Fruit fly (Drosophila melanogaster): ENCODE data around the gene CG12535.

CG12535 gene

DNA sequence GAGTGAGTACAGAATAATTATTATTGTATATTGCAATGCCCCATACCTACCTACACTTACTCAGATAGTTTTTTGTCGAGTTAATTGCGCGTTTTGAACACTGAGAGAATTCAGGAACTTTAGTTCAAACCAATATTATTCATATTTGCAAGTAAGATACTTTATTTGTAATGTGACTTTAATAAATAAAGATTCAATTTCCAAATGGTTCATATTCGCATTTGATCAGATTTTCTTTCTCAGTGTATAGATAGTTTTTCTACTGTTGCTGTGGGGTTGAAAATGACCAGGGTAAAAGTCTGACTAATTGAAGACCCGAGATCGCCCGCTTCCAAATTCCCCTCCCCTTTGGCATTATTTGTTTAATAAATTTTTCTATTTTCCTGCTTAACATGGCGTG, 54.6 kb downstream of the CG12535 start:
- TF ChIP-seq Mio (GFP tag; optimal IDR thresholded peaks at IDR 0.05) (no peak), Dif (GFP tag; optimal IDR thresholded peaks at IDR 0.05; ENCODE audit: partially characterized antibody) (no peak), foxo (GFP tag; optimal IDR thresholded peaks at IDR 0.05) (no peak), CrebA (GFP tag; optimal IDR thresholded peaks at IDR 0.05; ENCODE audit: borderline replicate concordance) (no peak), pan (optimal IDR thresholded peaks at IDR 0.05) (no peak), woc (GFP tag; optimal IDR thresholded peaks at IDR 0.05) (no peak), jim (GFP tag; optimal IDR thresholded peaks at IDR 0.05) (no peak), br (GFP tag; optimal IDR thresholded peaks at IDR 0.05) (no peak), CG32264 (GFP tag; optimal IDR thresholded peaks at IDR 0.05) (no peak), OdsH (GFP tag; optimal IDR thresholded peaks at IDR 0.05) (no peak), dmrt93B (GFP tag; optimal IDR thresholded peaks at IDR 0.05) (no peak), Myc (optimal IDR thresholded peaks at IDR 0.05) (no peak), Rel (GFP tag; optimal IDR thresholded peaks at IDR 0.05) (no peak), Rel (tag; optimal IDR thresholded peaks at IDR 0.05) (no peak)

DNA sequence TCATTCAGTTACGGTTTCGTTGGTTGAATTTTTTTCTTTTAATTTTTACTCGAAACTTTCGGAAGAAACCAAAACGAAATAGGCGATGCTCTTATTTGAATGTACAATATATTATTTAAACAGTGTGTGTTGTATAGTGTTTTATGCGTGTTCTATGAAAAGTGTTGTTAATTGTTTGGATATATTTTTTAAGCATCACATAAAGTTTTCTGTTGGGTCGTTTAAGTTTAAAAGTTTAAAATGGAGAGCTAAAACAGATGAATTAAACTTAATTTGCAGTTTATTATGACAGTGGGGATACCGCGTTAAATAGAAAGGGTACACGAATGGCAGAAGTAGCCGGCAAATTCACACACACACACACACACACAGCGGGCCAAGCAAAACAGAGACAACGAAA, 58.9 kb downstream of the CG12535 start:
- TF ChIP-seq GATAd (GFP tag; optimal IDR thresholded peaks at IDR 0.05), result no peak
- peak; percentile 40 for TF ChIP-seq Hnf4 (GFP tag; optimal IDR thresholded peaks at IDR 0.05)
- TF ChIP-seq pan (optimal IDR thresholded peaks at IDR 0.05), result no peak
- TF ChIP-seq CG9705 (GFP tag; optimal IDR thresholded peaks at IDR 0.05), result peak; percentile 39
- TF ChIP-seq br (GFP tag; optimal IDR thresholded peaks at IDR 0.05), result peak; percentile 52
- TF ChIP-seq Mio (GFP tag; optimal IDR thresholded peaks at IDR 0.05), result no peak
- no peak for TF ChIP-seq usp (GFP tag; optimal IDR thresholded peaks at IDR 0.05)
- TF ChIP-seq tai (GFP tag; optimal IDR thresholded peaks at IDR 0.05), result no peak
- peak; percentile 5 for TF ChIP-seq Jra (GFP tag; optimal IDR thresholded peaks at IDR 0.05)
- TF ChIP-seq Vsx2 (GFP tag; optimal IDR thresholded peaks at IDR 0.05; ENCODE audit: partially characterized antibody), result no peak
- TF ChIP-seq foxo (GFP tag; optimal IDR thresholded peaks at IDR 0.05), result peak in 1 of 2 experiments; percentile 67
- TF ChIP-seq Dif (GFP tag; optimal IDR thresholded peaks at IDR 0.05; ENCODE audit: partially characterized antibody), result no peak
- TF ChIP-seq Hr83 (GFP tag; optimal IDR thresholded peaks at IDR 0.05; ENCODE audit: poor library complexity, severe bottlenecking), result no peak
- TF ChIP-seq fru (GFP tag; optimal IDR thresholded peaks at IDR 0.05), result peak; percentile 70
- no peak for TF ChIP-seq sv (GFP tag; optimal IDR thresholded peaks at IDR 0.05)
- no peak for TF ChIP-seq Hr78 (GFP tag; optimal IDR thresholded peaks at IDR 0.05)
- peak; percentile 34 for TF ChIP-seq dmrt93B (GFP tag; optimal IDR thresholded peaks at IDR 0.05)
- peak; percentile 61 for TF ChIP-seq OdsH (GFP tag; optimal IDR thresholded peaks at IDR 0.05)
- no peak for TF ChIP-seq CrebA (GFP tag; optimal IDR thresholded peaks at IDR 0.05; ENCODE audit: borderline replicate concordance)
- peak; percentile 3 for TF ChIP-seq Dfd (GFP tag; optimal IDR thresholded peaks at IDR 0.05)
- peak; percentile 66 for TF ChIP-seq ey (GFP tag; optimal IDR thresholded peaks at IDR 0.05)
- TF ChIP-seq lola (GFP tag; optimal IDR thresholded peaks at IDR 0.05), result no peak
- TF ChIP-seq rgr (GFP tag; optimal IDR thresholded peaks at IDR 0.05), result peak; percentile 69
- TF ChIP-seq CG32264 (GFP tag; optimal IDR thresholded peaks at IDR 0.05), result no peak
- peak; percentile 65 for TF ChIP-seq woc (GFP tag; optimal IDR thresholded peaks at IDR 0.05)
- peak; percentile 62 for TF ChIP-seq psq (GFP tag; optimal IDR thresholded peaks at IDR 0.05)
- TF ChIP-seq HLH106 (tag; optimal IDR thresholded peaks at IDR 0.05), result peak; percentile 57
- no peak for TF ChIP-seq brk (GFP tag; optimal IDR thresholded peaks at IDR 0.05)
- TF ChIP-seq Rel (GFP tag; optimal IDR thresholded peaks at IDR 0.05), result no peak
- TF ChIP-seq Rel (tag; optimal IDR thresholded peaks at IDR 0.05), result peak; percentile 10
- no peak for TF ChIP-seq dl (GFP tag; optimal IDR thresholded peaks at IDR 0.05; ENCODE audit: insufficient read depth in 1 of 2, partially characterized antibody in 2 of 2)
- no peak for TF ChIP-seq jim (GFP tag; optimal IDR thresholded peaks at IDR 0.05)
- TF ChIP-seq h (GFP tag; optimal IDR thresholded peaks at IDR 0.05), result peak; percentile 67
- no peak for TF ChIP-seq Myc (optimal IDR thresholded peaks at IDR 0.05)
- no peak for TF ChIP-seq sage (GFP tag; optimal IDR thresholded peaks at IDR 0.05)
- no peak for TF ChIP-seq Abd-B (GFP tag; optimal IDR thresholded peaks at IDR 0.05)
- peak; percentile 48 for TF ChIP-seq Sp1 (GFP tag; optimal IDR thresholded peaks at IDR 0.05)
- TF ChIP-seq N (GFP tag; optimal IDR thresholded peaks at IDR 0.05), result no peak
- no peak for TF ChIP-seq dsf (GFP tag; optimal IDR thresholded peaks at IDR 0.05; ENCODE audit: borderline replicate concordance)
